Fruit fly (Drosophila melanogaster): ENCODE results near the gene CG14043.

Gene CG14043

DNA sequence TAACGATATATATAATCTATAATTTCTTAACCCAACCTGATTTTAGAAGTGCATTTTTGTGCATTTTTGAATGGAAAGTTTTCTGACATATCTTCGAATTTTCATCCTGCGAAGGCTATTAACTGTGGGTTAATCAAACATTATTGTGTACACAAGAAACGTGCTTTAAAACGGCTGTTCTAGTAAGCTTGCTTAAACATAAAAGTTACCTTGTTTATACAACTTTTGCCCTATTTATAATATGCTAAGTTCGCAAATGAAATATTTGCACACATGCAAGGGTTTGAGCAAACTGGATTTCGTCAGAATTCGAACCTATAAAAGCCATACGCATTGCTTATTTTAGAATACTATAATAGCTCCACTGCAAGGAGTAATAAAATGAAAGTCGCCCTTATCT, 34.4 kb upstream of the CG14043 start, which contains the start of gene Sgs1 (continued):
- no peak for TF ChIP-seq GATAd (GFP tag; optimal IDR thresholded peaks at IDR 0.05)
- TF ChIP-seq pan (optimal IDR thresholded peaks at IDR 0.05), result no peak
- no peak for TF ChIP-seq Rel (GFP tag; optimal IDR thresholded peaks at IDR 0.05)
- TF ChIP-seq Rel (tag; optimal IDR thresholded peaks at IDR 0.05), result no peak
- peak; percentile 57 for TF ChIP-seq fru (GFP tag; optimal IDR thresholded peaks at IDR 0.05)
- peak; percentile 28 for TF ChIP-seq Hnf4 (GFP tag; optimal IDR thresholded peaks at IDR 0.05)
- TF ChIP-seq jim (GFP tag; optimal IDR thresholded peaks at IDR 0.05), result peak; percentile 5
- no peak for TF ChIP-seq sv (GFP tag; optimal IDR thresholded peaks at IDR 0.05)
- TF ChIP-seq ey (GFP tag; optimal IDR thresholded peaks at IDR 0.05), result no peak
- peak; percentile 2 for TF ChIP-seq CrebA (GFP tag; optimal IDR thresholded peaks at IDR 0.05; ENCODE audit: borderline replicate concordance)
- no peak for TF ChIP-seq dl (GFP tag; optimal IDR thresholded peaks at IDR 0.05; ENCODE audit: insufficient read depth in 1 of 2, partially characterized antibody in 2 of 2)

DNA sequence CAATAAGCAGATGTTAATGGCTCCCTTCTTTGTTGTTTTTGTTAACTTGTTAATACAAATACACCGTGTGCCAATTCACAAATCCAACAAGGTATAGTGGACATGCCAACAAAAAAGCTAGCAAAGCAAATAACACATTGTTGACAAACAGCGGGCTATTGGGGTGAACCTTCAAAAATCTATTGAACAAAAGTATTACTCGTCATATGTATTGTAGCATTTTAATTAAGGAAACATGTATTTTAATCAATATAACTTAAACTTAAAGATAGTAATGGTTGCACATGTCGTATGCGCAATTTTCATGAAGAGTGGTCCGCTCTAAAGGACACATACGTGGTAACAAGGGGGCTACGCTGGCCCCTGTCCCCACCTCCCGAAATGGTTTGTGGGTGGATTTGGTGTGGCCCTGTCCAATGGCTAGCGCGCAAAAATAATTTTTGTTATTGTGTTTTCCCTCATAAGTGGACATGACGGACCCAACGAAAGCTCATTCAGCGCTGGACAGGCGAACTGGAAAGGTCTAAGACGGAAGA, 29.2 kb upstream of the CG14043 start, which contains the start of gene synr:
Gene synr, plus strand, starts transcription at position 486 of the 536 bp plus-strand sequence.
- TF ChIP-seq Hr83 (GFP tag; optimal IDR thresholded peaks at IDR 0.05; ENCODE audit: poor library complexity, severe bottlenecking) (no peak), lola (GFP tag; optimal IDR thresholded peaks at IDR 0.05) (no peak), rgr (GFP tag; optimal IDR thresholded peaks at IDR 0.05) (no peak), Abd-B (GFP tag; optimal IDR thresholded peaks at IDR 0.05) (no peak), br (GFP tag; optimal IDR thresholded peaks at IDR 0.05) (no peak), N (GFP tag; optimal IDR thresholded peaks at IDR 0.05) (no peak), ey (GFP tag; optimal IDR thresholded peaks at IDR 0.05) (no peak), Mio (GFP tag; optimal IDR thresholded peaks at IDR 0.05) (no peak), woc (GFP tag; optimal IDR thresholded peaks at IDR 0.05) (no peak), CG9705 (GFP tag; optimal IDR thresholded peaks at IDR 0.05) (no peak), jim (GFP tag; optimal IDR thresholded peaks at IDR 0.05) (no peak), CrebA (GFP tag; optimal IDR thresholded peaks at IDR 0.05; ENCODE audit: borderline replicate concordance) (no peak), brk (GFP tag; optimal IDR thresholded peaks at IDR 0.05) (no peak), CG32264 (GFP tag; optimal IDR thresholded peaks at IDR 0.05) (no peak), h (GFP tag; optimal IDR thresholded peaks at IDR 0.05) (no peak), dsf (GFP tag; optimal IDR thresholded peaks at IDR 0.05; ENCODE audit: borderline replicate concordance) (no peak)

DNA sequence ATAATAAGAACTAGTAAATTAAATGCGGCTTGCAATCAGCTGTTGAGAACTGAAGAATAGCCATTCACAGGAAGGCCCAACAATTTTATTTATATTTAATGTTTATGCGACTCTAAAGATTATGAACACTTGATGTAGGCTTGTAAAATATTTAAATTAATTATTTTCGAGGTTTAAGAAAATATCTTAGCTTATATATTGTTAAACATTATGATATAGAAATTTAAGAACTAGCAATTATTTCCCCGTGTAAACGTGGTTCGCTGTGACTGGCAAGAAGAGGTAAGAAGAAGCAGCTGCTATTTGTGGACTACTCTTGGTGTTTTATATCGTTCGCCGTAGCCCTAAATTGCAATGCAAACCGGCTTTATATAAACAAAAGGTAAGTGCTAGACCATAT, 26.2 kb upstream of the CG14043 start, which contains the start of the genes mRpL24 and betaggt-I:
Gene mRpL24, minus strand, starts transcription at position 62 of the 400 bp plus-strand sequence.
Gene betaggt-I, plus strand, starts transcription at position 280 of the 400 bp plus-strand sequence.
- peak; percentile 93 for TF ChIP-seq Hnf4 (GFP tag; optimal IDR thresholded peaks at IDR 0.05)
- no peak for TF ChIP-seq Dif (GFP tag; optimal IDR thresholded peaks at IDR 0.05; ENCODE audit: partially characterized antibody)
- TF ChIP-seq jim (GFP tag; optimal IDR thresholded peaks at IDR 0.05), result no peak
- peak; percentile 90 for TF ChIP-seq Jra (GFP tag; optimal IDR thresholded peaks at IDR 0.05)
- TF ChIP-seq sage (GFP tag; optimal IDR thresholded peaks at IDR 0.05), result peak; percentile 90
- TF ChIP-seq Hr78 (GFP tag; optimal IDR thresholded peaks at IDR 0.05), result no peak
- no peak for TF ChIP-seq lola (GFP tag; optimal IDR thresholded peaks at IDR 0.05)
- peak; percentile 44 for TF ChIP-seq Hr83 (GFP tag; optimal IDR thresholded peaks at IDR 0.05; ENCODE audit: poor library complexity, severe bottlenecking)
- peak; percentile 94 for TF ChIP-seq psq (GFP tag; optimal IDR thresholded peaks at IDR 0.05)
- TF ChIP-seq CrebA (GFP tag; optimal IDR thresholded peaks at IDR 0.05; ENCODE audit: borderline replicate concordance), result no peak
- TF ChIP-seq tai (GFP tag; optimal IDR thresholded peaks at IDR 0.05), result no peak
- no peak for TF ChIP-seq Vsx2 (GFP tag; optimal IDR thresholded peaks at IDR 0.05; ENCODE audit: partially characterized antibody)
- TF ChIP-seq GATAd (GFP tag; optimal IDR thresholded peaks at IDR 0.05), result peak; percentile 85
- TF ChIP-seq Sp1 (GFP tag; optimal IDR thresholded peaks at IDR 0.05), result peak; percentile 98
- TF ChIP-seq CG9705 (GFP tag; optimal IDR thresholded peaks at IDR 0.05), result peak; percentile 97
- TF ChIP-seq Dfd (GFP tag; optimal IDR thresholded peaks at IDR 0.05), result no peak
- peak; percentile 39 for TF ChIP-seq Myc (optimal IDR thresholded peaks at IDR 0.05)
- peak; percentile 95 for TF ChIP-seq fru (GFP tag; optimal IDR thresholded peaks at IDR 0.05)
- TF ChIP-seq dsf (GFP tag; optimal IDR thresholded peaks at IDR 0.05; ENCODE audit: borderline replicate concordance), result peak; percentile 91
- no peak for TF ChIP-seq Abd-B (GFP tag; optimal IDR thresholded peaks at IDR 0.05)
- TF ChIP-seq sv (GFP tag; optimal IDR thresholded peaks at IDR 0.05), result peak; percentile 95
- peak; percentile 46 for TF ChIP-seq Rel (GFP tag; optimal IDR thresholded peaks at IDR 0.05)
- peak; percentile 88 for TF ChIP-seq Rel (tag; optimal IDR thresholded peaks at IDR 0.05)
- TF ChIP-seq foxo (GFP tag; optimal IDR thresholded peaks at IDR 0.05), result peak; percentile 5 to 98
- peak; percentile 89 for TF ChIP-seq woc (GFP tag; optimal IDR thresholded peaks at IDR 0.05)
- TF ChIP-seq brk (GFP tag; optimal IDR thresholded peaks at IDR 0.05), result peak; percentile 96
- no peak for TF ChIP-seq N (GFP tag; optimal IDR thresholded peaks at IDR 0.05)
- peak; percentile 97 for TF ChIP-seq h (GFP tag; optimal IDR thresholded peaks at IDR 0.05)
- TF ChIP-seq CG32264 (GFP tag; optimal IDR thresholded peaks at IDR 0.05), result peak; percentile 70
- TF ChIP-seq HLH106 (tag; optimal IDR thresholded peaks at IDR 0.05), result peak; percentile 99
- no peak for TF ChIP-seq dl (GFP tag; optimal IDR thresholded peaks at IDR 0.05; ENCODE audit: insufficient read depth in 1 of 2, partially characterized antibody in 2 of 2)
- peak; percentile 98 for TF ChIP-seq rgr (GFP tag; optimal IDR thresholded peaks at IDR 0.05)
- no peak for TF ChIP-seq usp (GFP tag; optimal IDR thresholded peaks at IDR 0.05)
- TF ChIP-seq OdsH (GFP tag; optimal IDR thresholded peaks at IDR 0.05), result peak; percentile 97
- peak; percentile 49 for TF ChIP-seq Mio (GFP tag; optimal IDR thresholded peaks at IDR 0.05)
- TF ChIP-seq ey (GFP tag; optimal IDR thresholded peaks at IDR 0.05), result peak; percentile 92
- TF ChIP-seq pan (optimal IDR thresholded peaks at IDR 0.05), result no peak
- TF ChIP-seq br (GFP tag; optimal IDR thresholded peaks at IDR 0.05), result peak; percentile 94
- peak; percentile 95 for TF ChIP-seq dmrt93B (GFP tag; optimal IDR thresholded peaks at IDR 0.05)
